Worm (Caenorhabditis elegans): ENCODE data around the gene T28C6.8.

Gene T28C6.8

ce11 chrIV:8824145-8824833 is 6.2 kb downstream of the T28C6.8 start, which contains the start of the genes col-117 and col-3:
TSS of gene col-117 (minus strand) at chrIV:8824195.
TSS of gene col-3 (plus strand) at chrIV:8824783.
- TF ChIP-seq bed-3 (GFP tag; optimal IDR thresholded peaks at IDR 0.05) (no peak), unc-120 (tag; optimal IDR thresholded peaks at IDR 0.05; ENCODE audit: poor library complexity, severe bottlenecking) (no peak), snpc-4 (tag; optimal IDR thresholded peaks at IDR 0.05) (no peak), sem-2 (GFP tag; optimal IDR thresholded peaks at IDR 0.05) (no peak), tbx-8 (GFP tag; optimal IDR thresholded peaks at IDR 0.05) (no peak), cnd-1 (tag; optimal IDR thresholded peaks at IDR 0.05) (no peak), unc-62 (GFP tag; optimal IDR thresholded peaks at IDR 0.05) (no peak), nhr-2 (tag; optimal IDR thresholded peaks at IDR 0.05) (no peak), flh-1 (GFP tag; optimal IDR thresholded peaks at IDR 0.05) (no peak), M03D4.4 (tag; optimal IDR thresholded peaks at IDR 0.05) (no peak), ztf-11 (tag; optimal IDR thresholded peaks at IDR 0.05) (no peak), elt-1 (tag; optimal IDR thresholded peaks at IDR 0.05; ENCODE audit: borderline replicate concordance, insufficient read depth) (peak; percentile 77), ham-2 (GFP tag; optimal IDR thresholded peaks at IDR 0.05) (peak; percentile 72), drap-1 (GFP tag; optimal IDR thresholded peaks at IDR 0.05) (no peak), unc-39 (tag; optimal IDR thresholded peaks at IDR 0.05) (no peak), ceh-39 (tag; optimal IDR thresholded peaks at IDR 0.05) (no peak)

ce11 chrIV:8822598-8822997 is 7.9 kb downstream of the T28C6.8 start:
- no peak for TF ChIP-seq ztf-11 (tag; optimal IDR thresholded peaks at IDR 0.05)

- TF ChIP-seq snpc-4 (tag; optimal IDR thresholded peaks at IDR 0.05) = no peak
- TF ChIP-seq ceh-39 (tag; optimal IDR thresholded peaks at IDR 0.05) = no peak
- no peak for TF ChIP-seq hlh-1 (tag; optimal IDR thresholded peaks at IDR 0.05)
- no peak for TF ChIP-seq unc-39 (tag; optimal IDR thresholded peaks at IDR 0.05)
- TF ChIP-seq lin-32 (GFP tag; optimal IDR thresholded peaks at IDR 0.05) = no peak
- no peak for TF ChIP-seq mep-1 (tag; optimal IDR thresholded peaks at IDR 0.05)
- no peak for TF ChIP-seq nhr-76 (tag; optimal IDR thresholded peaks at IDR 0.05)
- TF ChIP-seq nhr-28 (tag; optimal IDR thresholded peaks at IDR 0.05) = no peak
- TF ChIP-seq drap-1 (GFP tag; optimal IDR thresholded peaks at IDR 0.05) = no peak
- no peak for TF ChIP-seq unc-120 (tag; optimal IDR thresholded peaks at IDR 0.05; ENCODE audit: poor library complexity, severe bottlenecking)
- no peak for TF ChIP-seq pha-4 (tag; optimal IDR thresholded peaks at IDR 0.05)
- no peak for TF ChIP-seq blmp-1 (tag; optimal IDR thresholded peaks at IDR 0.05)
- TF ChIP-seq mls-2 (tag; optimal IDR thresholded peaks at IDR 0.05) = no peak
- TF ChIP-seq nhr-2 (tag; optimal IDR thresholded peaks at IDR 0.05) = no peak
- no peak for TF ChIP-seq lin-13 (tag; optimal IDR thresholded peaks at IDR 0.05)
- TF ChIP-seq sptf-1 (tag; optimal IDR thresholded peaks at IDR 0.05) = no peak
- TF ChIP-seq bed-3 (GFP tag; optimal IDR thresholded peaks at IDR 0.05) = no peak
- TF ChIP-seq ceh-83 (GFP tag; optimal IDR thresholded peaks at IDR 0.05) = no peak
- no peak for TF ChIP-seq ham-2 (GFP tag; optimal IDR thresholded peaks at IDR 0.05)
- TF ChIP-seq M03D4.4 (tag; optimal IDR thresholded peaks at IDR 0.05) = no peak
Observed at ce11 chrIV:8821147-8821546, 9.4 kb downstream of the T28C6.8 start, which contains the start of gene T28C6.5. TSS of gene T28C6.5 (plus strand) at chrIV:8821447.

ce11 chrIV:8820041-8820440 is 10.5 kb downstream of the T28C6.8 start, which contains the start of gene T28C6.3:
TSS of gene T28C6.3 (plus strand) at chrIV:8820341.
- TF ChIP-seq lin-13 (tag; optimal IDR thresholded peaks at IDR 0.05) = no peak
- no peak for TF ChIP-seq elt-3 (tag; optimal IDR thresholded peaks at IDR 0.05)
- no peak for TF ChIP-seq tbx-8 (GFP tag; optimal IDR thresholded peaks at IDR 0.05)
- TF ChIP-seq sptf-1 (tag; optimal IDR thresholded peaks at IDR 0.05) = no peak
- no peak for TF ChIP-seq nhr-2 (tag; optimal IDR thresholded peaks at IDR 0.05)
- no peak for TF ChIP-seq ham-2 (GFP tag; optimal IDR thresholded peaks at IDR 0.05)
- no peak for TF ChIP-seq nhr-76 (tag; optimal IDR thresholded peaks at IDR 0.05)
- no peak for TF ChIP-seq mls-2 (tag; optimal IDR thresholded peaks at IDR 0.05)
- no peak for TF ChIP-seq snpc-4 (tag; optimal IDR thresholded peaks at IDR 0.05)
- TF ChIP-seq hlh-1 (tag; optimal IDR thresholded peaks at IDR 0.05) = no peak
- no peak for TF ChIP-seq sem-2 (GFP tag; optimal IDR thresholded peaks at IDR 0.05)
- no peak for TF ChIP-seq cnd-1 (tag; optimal IDR thresholded peaks at IDR 0.05)
- no peak for TF ChIP-seq M03D4.4 (tag; optimal IDR thresholded peaks at IDR 0.05)
- no peak for TF ChIP-seq nhr-28 (tag; optimal IDR thresholded peaks at IDR 0.05)
- TF ChIP-seq nhr-237 (tag; optimal IDR thresholded peaks at IDR 0.05) = no peak
- no peak for TF ChIP-seq ztf-11 (tag; optimal IDR thresholded peaks at IDR 0.05)
- TF ChIP-seq unc-120 (tag; optimal IDR thresholded peaks at IDR 0.05; ENCODE audit: poor library complexity, severe bottlenecking) = no peak

ce11 chrIV:8819471-8819870 is 11.1 kb downstream of the T28C6.8 start:
- no peak for TF ChIP-seq pha-4 (tag; optimal IDR thresholded peaks at IDR 0.05)
- TF ChIP-seq nhr-76 (tag; optimal IDR thresholded peaks at IDR 0.05) = no peak
- TF ChIP-seq nhr-237 (tag; optimal IDR thresholded peaks at IDR 0.05) = no peak
- peak; percentile 94 for TF ChIP-seq nhr-2 (tag; optimal IDR thresholded peaks at IDR 0.05)
- no peak for TF ChIP-seq zip-8 (tag; optimal IDR thresholded peaks at IDR 0.05)
- TF ChIP-seq tbx-8 (GFP tag; optimal IDR thresholded peaks at IDR 0.05) = no peak
- peak; percentile 10 for TF ChIP-seq hlh-1 (tag; optimal IDR thresholded peaks at IDR 0.05)
- TF ChIP-seq elt-1 (tag; optimal IDR thresholded peaks at IDR 0.05; ENCODE audit: borderline replicate concordance, insufficient read depth) = no peak
- TF ChIP-seq drap-1 (GFP tag; optimal IDR thresholded peaks at IDR 0.05) = no peak
- TF ChIP-seq M03D4.4 (tag; optimal IDR thresholded peaks at IDR 0.05) = no peak
- TF ChIP-seq sem-2 (GFP tag; optimal IDR thresholded peaks at IDR 0.05) = no peak
- TF ChIP-seq mep-1 (tag; optimal IDR thresholded peaks at IDR 0.05) = no peak
- peak; percentile 44 for TF ChIP-seq ceh-39 (tag; optimal IDR thresholded peaks at IDR 0.05)
- no peak for TF ChIP-seq mls-2 (tag; optimal IDR thresholded peaks at IDR 0.05)
- TF ChIP-seq unc-39 (tag; optimal IDR thresholded peaks at IDR 0.05) = no peak
